Worm (Caenorhabditis elegans) whole organism, L4/young adult: ENCODE measurements around the gene sru-24.

ENCODE experiments used
- dao-5 ChIP-seq: sonication (generic microtip); optimal IDR thresholded peaks from 2 replicates; lab custom pipeline; 2016; ENCODE audit warnings: missing genotype, missing genetic modification characterization, moderate library complexity, missing compliant biosample characterization
- him-1 ChIP-seq: sonication (generic microtip); optimal IDR thresholded peaks from 2 replicates; lab custom pipeline; 2016; ENCODE audit warnings: missing genotype, missing genetic modification reagents, missing genetic modification characterization, missing compliant biosample characterization

DNA sequence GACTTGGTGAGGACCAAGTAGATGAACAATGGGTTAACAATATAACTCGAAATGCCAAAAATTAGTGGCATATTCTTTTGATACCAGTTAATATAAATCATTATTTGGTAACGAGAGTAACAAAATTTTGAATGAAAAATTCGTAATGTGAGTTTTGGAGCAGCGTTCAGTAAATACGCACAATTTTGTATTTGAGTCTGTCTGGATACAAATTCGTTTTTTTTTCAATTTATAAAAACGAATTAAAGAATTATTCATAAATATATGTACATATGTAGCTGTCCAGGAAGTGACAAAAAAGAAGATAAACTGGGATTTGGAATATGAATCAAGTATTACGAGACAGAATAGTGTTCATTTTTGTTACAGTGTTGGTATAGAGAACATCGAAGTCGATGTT lies 18.3 kb downstream of the sru-24 start, which contains the start of gene srj-5:
- no peak for TF ChIP-seq him-1 (tag; lab: Kevin White, UChicago)
- TF ChIP-seq dao-5 (tag; lab: Kevin White, UChicago), result no peak
